Worm (Caenorhabditis elegans): Measurements from ENCODE around the gene F09E5.3.

DNA sequence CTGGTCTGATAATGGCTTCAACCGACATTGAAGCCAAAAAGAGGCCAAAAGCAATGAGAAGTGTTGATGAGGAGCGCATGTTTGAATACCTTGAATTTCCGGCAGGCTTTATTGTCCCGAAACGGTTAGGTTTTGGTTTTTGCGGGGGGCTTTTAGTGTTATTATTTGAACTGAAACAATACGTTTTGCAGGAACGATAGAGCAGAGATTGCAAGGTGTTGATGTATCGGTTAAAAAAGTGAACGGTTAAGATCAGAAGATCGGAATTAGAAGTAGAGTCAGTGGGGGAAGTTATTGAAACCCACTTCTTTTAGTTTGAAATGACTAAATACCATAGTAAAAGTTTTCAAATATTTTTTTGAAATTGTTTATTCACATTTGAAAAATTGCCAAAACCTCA lies 33.8 kb downstream of the F09E5.3 start, which contains the start of gene clec-141:
- TF ChIP-seq lin-15B (tag; optimal IDR thresholded peaks at IDR 0.05) (no peak), ztf-4 (tag; optimal IDR thresholded peaks at IDR 0.05) (no peak)
